Worm (Caenorhabditis elegans) whole organism, L4 larva: ENCODE results near the gene gly-6.

ENCODE experiments used
- D1046.2 ChIP-seq: fragments of 200-800 bp; sonication (Bioruptor generic); IDR thresholded peaks from 2 replicates; pipeline ENCODE4 v1.3.6; 2022; ENCODE audit warnings: missing genetic modification characterization, missing compliant biosample characterization
- F26F4.8 ChIP-seq: fragments of 200-800 bp; sonication (Bioruptor generic); conservative IDR thresholded peaks from 2 replicates; pipeline ENCODE4 v1.3.6; 2022; ENCODE audit warnings: missing genetic modification characterization, missing compliant biosample characterization
- F37D6.2 ChIP-seq: sonication (generic microtip); optimal IDR thresholded peaks from 2 replicates; lab custom pipeline; 2016; ENCODE audit warnings: mild to moderate bottlenecking, missing genetic modification characterization, missing compliant biosample characterization
- T20F7.1 ChIP-seq: fragments of 200-800 bp; sonication (Bioruptor generic); optimal IDR thresholded peaks from 2 replicates; lab custom pipeline; 2018; ENCODE audit warnings: mild to moderate bottlenecking, missing genetic modification characterization, missing compliant biosample characterization
- Y105C5A.15 ChIP-seq: fragments of 200-800 bp; sonication (Bioruptor generic); IDR thresholded peaks from 2 replicates; pipeline ENCODE4 v1.3.6; 2022; ENCODE audit warnings: missing genetic modification characterization, missing compliant biosample characterization
- Y48G9A.11 ChIP-seq: fragments of 200-800 bp; sonication (Bioruptor generic); IDR thresholded peaks from 2 replicates; pipeline ENCODE4 v1.3.6; 2022; ENCODE audit warnings: missing genetic modification reagents, missing genetic modification characterization, missing compliant biosample characterization
- Y75B8A.6 ChIP-seq: fragments of 200-800 bp; sonication (Bioruptor generic); IDR thresholded peaks from 2 replicates; pipeline ENCODE4 v1.3.6; 2022; ENCODE audit warnings: missing genetic modification reagents, missing genetic modification characterization, missing compliant biosample characterization
- aha-1 ChIP-seq: fragments of 150-350 bp; peaks from one replicate; lab custom pipeline; 2014; ENCODE audit warnings: missing biosample characterization, missing genetic modification characterization
- arid-1 ChIP-seq: fragments of 200-800 bp; sonication (Bioruptor generic); conservative IDR thresholded peaks from 2 replicates; pipeline ENCODE4 v1.3.6; 2022; ENCODE audit warnings: missing genetic modification reagents, missing genetic modification characterization, missing compliant biosample characterization
- ceh-20 ChIP-seq: fragments of 200-800 bp; sonication (Bioruptor generic); IDR thresholded peaks from 2 replicates; pipeline ENCODE4 v1.3.6; 2022; ENCODE audit warnings: missing genetic modification reagents, missing genetic modification characterization, missing compliant biosample characterization
- ceh-28 ChIP-seq: fragments of 150-350 bp; optimal IDR thresholded peaks from 2 replicates; lab custom pipeline; 2014; ENCODE audit warnings: missing biosample characterization, missing genetic modification reagents, missing genetic modification characterization
- ceh-44 ChIP-seq: fragments of 200-800 bp; sonication (Bioruptor generic); IDR thresholded peaks from 2 replicates; pipeline ENCODE4 v1.3.6; 2022; ENCODE audit warnings: missing genetic modification reagents, missing genetic modification characterization, missing compliant biosample characterization
- ceh-82 ChIP-seq: sonication (generic microtip); optimal IDR thresholded peaks from 2 replicates; lab custom pipeline; 2017; ENCODE audit warnings: missing biosample characterization, missing genetic modification characterization
- ces-1 ChIP-seq: fragments of 150-350 bp; sonication (generic microtip); optimal IDR thresholded peaks from 4 replicates; lab custom pipeline; 2014; ENCODE audit warnings: missing biosample characterization, missing genetic modification reagents, missing genetic modification characterization
- cey-2 ChIP-seq: sonication (generic microtip); optimal IDR thresholded peaks from 3 replicates; lab custom pipeline; 2017; ENCODE audit warnings: missing genetic modification characterization, mild to moderate bottlenecking, missing compliant biosample characterization, antibody characterized with exemption, borderline replicate concordance; ENCODE audit not compliant: insufficient read depth
- ctbp-1 ChIP-seq: fragments of 200-800 bp; sonication (Bioruptor generic); IDR thresholded peaks from 2 replicates; pipeline ENCODE4 v1.3.6; 2022; ENCODE audit warnings: missing genetic modification reagents, missing genetic modification characterization, missing compliant biosample characterization
- daf-8 ChIP-seq: fragments of 200-800 bp; sonication (Bioruptor generic); IDR thresholded peaks from 2 replicates; pipeline ENCODE4 v1.3.6; 2022; ENCODE audit warnings: missing genetic modification characterization, missing compliant biosample characterization
- dmd-6 ChIP-seq: fragments of 200-800 bp; sonication (Bioruptor generic); IDR thresholded peaks from 2 replicates; pipeline ENCODE4 v1.3.6; 2022; ENCODE audit warnings: missing genetic modification reagents, missing genetic modification characterization, missing compliant biosample characterization
- dmd-8 ChIP-seq: fragments of 200-800 bp; sonication (Bioruptor generic); IDR thresholded peaks from 2 replicates; pipeline ENCODE4 v1.3.6; 2022; ENCODE audit warnings: missing genetic modification characterization, missing compliant biosample characterization
- egl-27 ChIP-seq: sonication (generic microtip); optimal IDR thresholded peaks from 3 replicates; lab custom pipeline; 2017; ENCODE audit warnings: missing biosample characterization, missing genetic modification reagents, missing genetic modification characterization
- gei-8 ChIP-seq: fragments of 200-800 bp; sonication (Bioruptor generic); optimal IDR thresholded peaks from 2 replicates; lab custom pipeline; 2018; ENCODE audit warnings: mild to moderate bottlenecking, missing genetic modification characterization, missing compliant biosample characterization
- hif-1 ChIP-seq, 2 experiments: sonication (generic microtip); optimal IDR thresholded peaks; 2 replicates each; lab custom pipeline; 2016 to 2017; ENCODE audit warnings: missing compliant biosample characterization in 2 of 2, missing genetic modification characterization in 2 of 2, missing genetic modification reagents in 2 of 2, missing genotype in 2 of 2, mild to moderate bottlenecking in 1 of 2
- hlh-11 ChIP-seq: fragments of 200-800 bp; sonication (Bioruptor generic); optimal IDR thresholded peaks from 2 replicates; lab custom pipeline; 2018; ENCODE audit warnings: mild to moderate bottlenecking, missing genetic modification characterization, missing compliant biosample characterization
- hmg-1.1 ChIP-seq: fragments of 200-800 bp; sonication (Bioruptor generic); IDR thresholded peaks from 2 replicates; pipeline ENCODE4 v1.3.6; 2022; ENCODE audit warnings: missing genetic modification reagents, missing genetic modification characterization, missing compliant biosample characterization
- jun-1 ChIP-seq: fragments of 150-350 bp; optimal IDR thresholded peaks from 2 replicates; lab custom pipeline; 2014; ENCODE audit warnings: missing biosample characterization, missing genetic modification reagents, missing genetic modification characterization
- lim-7 ChIP-seq: fragments of 200-800 bp; sonication (Bioruptor generic); IDR thresholded peaks from 2 replicates; pipeline ENCODE4 v1.3.6; 2022; ENCODE audit warnings: missing genetic modification characterization, missing compliant biosample characterization
- lin-1 ChIP-seq: fragments of 200-800 bp; sonication (Bioruptor generic); IDR thresholded peaks from 2 replicates; pipeline ENCODE4 v1.3.6; 2022; ENCODE audit warnings: missing genetic modification reagents, missing genetic modification characterization, missing compliant biosample characterization
- lin-29 ChIP-seq: fragments of 200-800 bp; sonication (Bioruptor generic); IDR thresholded peaks from 2 replicates; pipeline ENCODE4 v1.3.6; 2022; ENCODE audit warnings: missing genetic modification reagents, missing genetic modification characterization, missing compliant biosample characterization
- lin-39 ChIP-seq: fragments of 150-350 bp; optimal IDR thresholded peaks from 2 replicates; lab custom pipeline; 2014; ENCODE audit warnings: missing biosample characterization, missing genetic modification reagents, missing genetic modification characterization
- mdt-29 ChIP-seq: fragments of 200-800 bp; sonication (Bioruptor generic); IDR thresholded peaks from 2 replicates; pipeline ENCODE4 v1.3.6; 2022; ENCODE audit warnings: missing genetic modification reagents, missing genetic modification characterization, missing compliant biosample characterization
- mxl-2 ChIP-seq: fragments of 200-800 bp; sonication (Bioruptor generic); conservative IDR thresholded peaks from 2 replicates; pipeline ENCODE4 v1.3.6; 2022; ENCODE audit warnings: missing genetic modification reagents, missing genetic modification characterization, missing compliant biosample characterization
- mxl-3 ChIP-seq: fragments of 200-800 bp; sonication (Bioruptor generic); optimal IDR thresholded peaks from 2 replicates; lab custom pipeline; 2018; ENCODE audit warnings: mild to moderate bottlenecking, missing genetic modification characterization, missing compliant biosample characterization
- nhr-10 ChIP-seq: fragments of 150-350 bp; optimal IDR thresholded peaks from 2 replicates; lab custom pipeline; 2014; ENCODE audit warnings: missing biosample characterization, missing genetic modification characterization
- nhr-11 ChIP-seq: fragments of 150-350 bp; optimal IDR thresholded peaks from 2 replicates; lab custom pipeline; 2014; ENCODE audit warnings: missing biosample characterization, missing genetic modification characterization
- nhr-237 ChIP-seq: sonication (generic microtip); optimal IDR thresholded peaks from 2 replicates; lab custom pipeline; 2017; ENCODE audit warnings: missing biosample characterization, missing genetic modification characterization
- nhr-25 ChIP-seq: sonication (generic microtip); optimal IDR thresholded peaks from 2 replicates; lab custom pipeline; 2017; ENCODE audit warnings: missing genetic modification characterization, mild to moderate bottlenecking, missing compliant biosample characterization, antibody characterized with exemption, moderate library complexity, borderline replicate concordance; ENCODE audit not compliant: insufficient read depth
- nhr-41 ChIP-seq: fragments of 200-800 bp; sonication (Bioruptor generic); IDR thresholded peaks from 2 replicates; pipeline ENCODE4 v1.3.6; 2022; ENCODE audit warnings: missing genetic modification reagents, missing genetic modification characterization, missing compliant biosample characterization
- nhr-48 ChIP-seq: sonication (generic microtip); optimal IDR thresholded peaks from 2 replicates; lab custom pipeline; 2016; ENCODE audit warnings: mild to moderate bottlenecking, missing genetic modification characterization, missing compliant biosample characterization
- nhr-6 ChIP-seq: fragments of 150-350 bp; optimal IDR thresholded peaks from 2 replicates; lab custom pipeline; 2014; ENCODE audit warnings: missing biosample characterization, missing genetic modification characterization
- nhr-76 ChIP-seq: fragments of 150-350 bp; optimal IDR thresholded peaks from 2 replicates; lab custom pipeline; 2014; ENCODE audit warnings: missing biosample characterization, missing genetic modification characterization
- nhr-77 ChIP-seq: fragments of 150-350 bp; optimal IDR thresholded peaks from 2 replicates; lab custom pipeline; 2014; ENCODE audit warnings: missing biosample characterization, missing genetic modification characterization
- pha-4 ChIP-seq, 2 experiments: fragments of 150-350 bp in 1 of 2; fragments of 200-800 bp in 1 of 2; sonication (Bioruptor generic) in 1 of 2; IDR thresholded peaks in 1 of 2; optimal IDR thresholded peaks in 1 of 2; 2 replicates each; pipeline versions ENCODE4 v1.3.6 to Lab custom; 2014 to 2022; ENCODE audit warnings: missing genetic modification characterization in 2 of 2, missing genetic modification reagents in 2 of 2, missing biosample characterization in 1 of 2, missing compliant biosample characterization in 1 of 2
- sdz-12 ChIP-seq: fragments of 200-800 bp; sonication (Bioruptor generic); optimal IDR thresholded peaks from 2 replicates; lab custom pipeline; 2018; ENCODE audit warnings: mild to moderate bottlenecking, missing genetic modification characterization, missing compliant biosample characterization
- set-16 ChIP-seq: fragments of 200-800 bp; sonication (Bioruptor generic); IDR thresholded peaks from 2 replicates; pipeline ENCODE4 v1.3.6; 2022; ENCODE audit warnings: missing genetic modification reagents, missing genetic modification characterization, missing compliant biosample characterization
- zfp-3 ChIP-seq: fragments of 200-800 bp; sonication (Bioruptor generic); conservative IDR thresholded peaks from 2 replicates; pipeline ENCODE4 v1.3.6; 2022; ENCODE audit warnings: missing genetic modification reagents, missing genetic modification characterization, missing compliant biosample characterization
- zip-11 ChIP-seq: fragments of 200-800 bp; sonication (Bioruptor generic); IDR thresholded peaks from 2 replicates; pipeline ENCODE4 v1.3.6; 2022; ENCODE audit warnings: missing genetic modification characterization, missing compliant biosample characterization
- zip-2 ChIP-seq: fragments of 150-350 bp; optimal IDR thresholded peaks from 2 replicates; lab custom pipeline; 2014; ENCODE audit warnings: missing biosample characterization, missing genetic modification characterization
- ztf-11 ChIP-seq: fragments of 150-350 bp; optimal IDR thresholded peaks from 2 replicates; lab custom pipeline; 2014; ENCODE audit warnings: missing biosample characterization, missing genetic modification characterization
- ztf-7 ChIP-seq: fragments of 150-350 bp; optimal IDR thresholded peaks from 2 replicates; lab custom pipeline; 2014; ENCODE audit warnings: missing biosample characterization, missing genetic modification characterization

Gene gly-6

ce11 chrIII:4281955-4282618 lies 48.9 kb downstream of the gly-6 start (continued):
- TF ChIP-seq hif-1 (tag; optimal IDR thresholded peaks at IDR 0.05; lab: Kevin White, UChicago) (peak; percentile 90 to 96), pha-4 (GFP tag; IDR thresholded peaks at IDR 0.05; lab: Robert Waterston, UW) (peak; percentile 98), pha-4 (tag; optimal IDR thresholded peaks at IDR 0.05; lab: Kevin White, UChicago) (peak; percentile 40), ceh-28 (tag; lab: Kevin White, UChicago) (peak; percentile 62), lin-1 (GFP tag; lab: Robert Waterston, UW) (peak; percentile 99), nhr-25 (tag; lab: Kevin White, UChicago) (peak; percentile 83), nhr-11 (peak; percentile 98), ceh-20 (GFP tag; lab: Robert Waterston, UW) (peak; percentile 98), dmd-6 (peak; percentile 100), ces-1 (GFP tag; lab: Kevin White, UChicago) (peak; percentile 14), cey-2 (peak; percentile 82), dmd-8 (0 out of 2 replicates have a peak, but pooled peaks have one; percentile 71), daf-8 (GFP tag; lab: Robert Waterston, UW) (no peak), nhr-77 (peak; percentile 90), T20F7.1 (GFP tag; lab: Kevin White, UChicago) (peak; percentile 88), lim-7 (GFP tag; lab: Robert Waterston, UW) (peak; percentile 42; the same call in 1 of the 2 replicates), Y48G9A.11 (no peak), mxl-2 (GFP tag; lab: Robert Waterston, UW) (peak; percentile 83), arid-1 (GFP tag; lab: Robert Waterston, UW) (peak; percentile 87), ctbp-1 (GFP tag; lab: Robert Waterston, UW) (peak; percentile 98), jun-1 (peak; percentile 90), ztf-7 (peak; percentile 69), set-16 (GFP tag; lab: Robert Waterston, UW) (peak; percentile 100), nhr-76 (tag; lab: Kevin White, UChicago) (peak; percentile 58), nhr-10 (tag; lab: Kevin White, UChicago) (peak; percentile 93), hmg-1.1 (GFP tag; lab: Robert Waterston, UW) (peak; percentile 98), nhr-41 (GFP tag; lab: Robert Waterston, UW) (peak; percentile 91), Y75B8A.6 (GFP tag; lab: Robert Waterston, UW) (0 out of 2 replicates have a peak, but pooled peaks have one; percentile 8), F26F4.8 (GFP tag; lab: Robert Waterston, UW) (no peak), mxl-3 (peak; percentile 99), nhr-48 (peak; percentile 99), zip-2 (tag; lab: Kevin White, UChicago) (peak; percentile 79), zip-11 (GFP tag; lab: Robert Waterston, UW) (no peak; the same call in 1 of the 2 replicates), nhr-6 (tag; lab: Kevin White, UChicago) (peak; percentile 29), ceh-82 (tag; lab: Kevin White, UChicago) (no peak), sdz-12 (GFP tag; lab: Kevin White, UChicago) (no peak), Y105C5A.15 (GFP tag; lab: Robert Waterston, UW) (no peak), egl-27 (tag; lab: Kevin White, UChicago) (no peak), zfp-3 (peak; percentile 91), F37D6.2 (peak; percentile 97), nhr-237 (tag; lab: Kevin White, UChicago) (peak; percentile 57), aha-1 (tag; lab: Kevin White, UChicago) (peak; percentile 100), gei-8 (peak; percentile 100), ceh-44 (GFP tag; lab: Robert Waterston, UW) (0 out of 2 replicates have a peak, but pooled peaks have one; percentile 5), hlh-11 (tag; lab: Kevin White, UChicago) (peak; percentile 100), mdt-29 (peak; percentile 89), lin-29 (GFP tag; lab: Robert Waterston, UW) (peak; percentile 91), lin-39 (tag; lab: Kevin White, UChicago) (peak; percentile 74), D1046.2 (GFP tag; lab: Robert Waterston, UW) (peak; percentile 9; the same call in 1 of the 2 replicates), ztf-11 (tag; lab: Kevin White, UChicago) (no peak)
